2 fruit fly cellular contexts compared by ENCODE assay signal in genomic region chr2L:11387691-11388090, dm6.
TF ChIP-seq lines count a peak whose summit lies in the region.

No protein-coding gene starts in this region.

TF ChIP-seq in whole organism, prepupa, 60 proteins besides CTCF, POLR2A, EP300 and RAD21:
- TF ChIP-seq CG4318 (GFP tag; optimal IDR thresholded peaks at IDR 0.05; lab: Kevin White, UChicago) (no peak), CG10631 (GFP tag; optimal IDR thresholded peaks at IDR 0.05; lab: Kevin White, UChicago) (peak; percentile 31), eg (GFP tag; IDR thresholded peaks at IDR 0.05; lab: Robert Waterston, UW) (0 out of 3 replicates have a peak, but pooled peaks have one; percentile 13), CG6163 (GFP tag; IDR thresholded peaks at IDR 0.05; lab: Robert Waterston, UW) (peak; percentile 69), CG6792 (GFP tag; optimal IDR thresholded peaks at IDR 0.05; lab: Kevin White, UChicago) (no peak), CG10669 (GFP tag; optimal IDR thresholded peaks at IDR 0.05; lab: Kevin White, UChicago) (peak; percentile 28), CG31627 (GFP tag; optimal IDR thresholded peaks at IDR 0.05; lab: Kevin White, UChicago) (no peak), salr (GFP tag; optimal IDR thresholded peaks at IDR 0.05; lab: Kevin White, UChicago) (peak in 1 of 2 experiments; percentile 59), CG1621 (tag; optimal IDR thresholded peaks at IDR 0.05; lab: Kevin White, UChicago) (no peak), dsx (GFP tag; optimal IDR thresholded peaks at IDR 0.05; lab: Kevin White, UChicago; ENCODE audit: poor library complexity, severe bottlenecking) (peak; percentile 38), Eip78C (GFP tag; lab: Kevin White, UChicago) (peak; percentile 66), CG3919 (GFP tag; optimal IDR thresholded peaks at IDR 0.05; lab: Kevin White, UChicago) (peak; percentile 5), CG9139 (GFP tag; optimal IDR thresholded peaks at IDR 0.05; lab: Kevin White, UChicago) (no peak), Blimp-1 (GFP tag; optimal IDR thresholded peaks at IDR 0.05; lab: Kevin White, UChicago) (no peak), Ets96B (tag; optimal IDR thresholded peaks at IDR 0.05; lab: Kevin White, UChicago) (peak; percentile 24), spab (GFP tag; optimal IDR thresholded peaks at IDR 0.05; lab: Kevin White, UChicago) (no peak), svp (GFP tag; lab: Kevin White, UChicago) (peak; percentile 32), CG7368 (GFP tag; optimal IDR thresholded peaks at IDR 0.05; lab: Kevin White, UChicago) (no peak), fd59A (GFP tag; optimal IDR thresholded peaks at IDR 0.05; lab: Kevin White, UChicago) (no peak), Hr39 (GFP tag; optimal IDR thresholded peaks at IDR 0.05; lab: Kevin White, UChicago) (no peak), vri (GFP tag; optimal IDR thresholded peaks at IDR 0.05; lab: Kevin White, UChicago) (no peak), cyc (GFP tag; optimal IDR thresholded peaks at IDR 0.05; lab: Kevin White, UChicago) (no peak), net (GFP tag; optimal IDR thresholded peaks at IDR 0.05; lab: Kevin White, UChicago) (no peak), ss (GFP tag; optimal IDR thresholded peaks at IDR 0.05; lab: Kevin White, UChicago) (peak; percentile 3 to 18), esn (GFP tag; optimal IDR thresholded peaks at IDR 0.05; lab: Kevin White, UChicago) (no peak), CG16779 (tag; optimal IDR thresholded peaks at IDR 0.05; lab: Kevin White, UChicago) (no peak), Sox14 (GFP tag; optimal IDR thresholded peaks at IDR 0.05; lab: Kevin White, UChicago) (no peak), CG6854 (GFP tag; optimal IDR thresholded peaks at IDR 0.05; lab: Kevin White, UChicago) (no peak), Eip75B (GFP tag; optimal IDR thresholded peaks at IDR 0.05; lab: Kevin White, UChicago) (no peak), CG11902 (GFP tag; optimal IDR thresholded peaks at IDR 0.05; lab: Kevin White, UChicago) (no peak), achi (GFP tag; optimal IDR thresholded peaks at IDR 0.05; lab: Kevin White, UChicago) (no peak), Hr38 (GFP tag; optimal IDR thresholded peaks at IDR 0.05; lab: Kevin White, UChicago) (no peak), CG15336 (GFP tag; IDR thresholded peaks at IDR 0.05; lab: Robert Waterston, UW) (no peak), CG3032 (tag; optimal IDR thresholded peaks at IDR 0.05; lab: Kevin White, UChicago) (peak; percentile 31)

TF ChIP-seq in whole organism, pupa, 21 proteins besides CTCF, POLR2A, EP300 and RAD21:
- TF ChIP-seq rn (GFP tag; IDR thresholded peaks at IDR 0.05; lab: Robert Waterston, UW), result no peak
- peak; percentile 23 for TF ChIP-seq CG17806 (tag; optimal IDR thresholded peaks at IDR 0.05; lab: Kevin White, UChicago)
- TF ChIP-seq Snoo (tag; optimal IDR thresholded peaks at IDR 0.05; lab: Kevin White, UChicago), result no peak
- TF ChIP-seq CG4496 (GFP tag; IDR thresholded peaks at IDR 0.05; lab: Robert Waterston, UW), result no peak; the same call in 2 of the 3 replicates
- TF ChIP-seq Pif1B (GFP tag; optimal IDR thresholded peaks at IDR 0.05; lab: Kevin White, UChicago), result no peak
- no peak for TF ChIP-seq CG10348 (GFP tag; IDR thresholded peaks at IDR 0.05; lab: Robert Waterston, UW)
- TF ChIP-seq CG15710 (tag; optimal IDR thresholded peaks at IDR 0.05; lab: Kevin White, UChicago), result peak; percentile 42
- TF ChIP-seq Ets98B (GFP tag; IDR thresholded peaks at IDR 0.05; lab: Robert Waterston, UW), result no peak
- TF ChIP-seq CG32121 (GFP tag; IDR thresholded peaks at IDR 0.05; lab: Robert Waterston, UW), result no peak
- TF ChIP-seq CG9948 (tag; optimal IDR thresholded peaks at IDR 0.05; lab: Kevin White, UChicago), result peak; percentile 32
- no peak for TF ChIP-seq EcR (GFP tag; optimal IDR thresholded peaks at IDR 0.05; lab: Kevin White, UChicago)
- TF ChIP-seq gl (tag; optimal IDR thresholded peaks at IDR 0.05; lab: Kevin White, UChicago), result no peak
- peak; percentile 12 for TF ChIP-seq CG14655 (GFP tag; optimal IDR thresholded peaks at IDR 0.05; lab: Kevin White, UChicago)
- no peak for TF ChIP-seq CG34367 (tag; optimal IDR thresholded peaks at IDR 0.05; lab: Kevin White, UChicago)
- 0 out of 3 replicates have a peak, but pooled peaks have one; percentile 9 for TF ChIP-seq fd96Ca (GFP tag; IDR thresholded peaks at IDR 0.05; lab: Robert Waterston, UW)
- TF ChIP-seq CG8301 (tag; optimal IDR thresholded peaks at IDR 0.05; lab: Kevin White, UChicago), result no peak
- TF ChIP-seq Pif1A (GFP tag; optimal IDR thresholded peaks at IDR 0.05; lab: Kevin White, UChicago), result peak; percentile 5
- TF ChIP-seq CG8159 (tag; optimal IDR thresholded peaks at IDR 0.05; lab: Kevin White, UChicago), result peak; percentile 51
- TF ChIP-seq CG12605 (GFP tag; IDR thresholded peaks at IDR 0.05; lab: Robert Waterston, UW), result no peak
- TF ChIP-seq CG13204 (GFP tag; optimal IDR thresholded peaks at IDR 0.05; lab: Kevin White, UChicago), result no peak
- no peak for TF ChIP-seq D1 (tag; optimal IDR thresholded peaks at IDR 0.05; lab: Kevin White, UChicago)
